Worm (Caenorhabditis elegans): ENCODE data around the gene sru-27.

DNA sequence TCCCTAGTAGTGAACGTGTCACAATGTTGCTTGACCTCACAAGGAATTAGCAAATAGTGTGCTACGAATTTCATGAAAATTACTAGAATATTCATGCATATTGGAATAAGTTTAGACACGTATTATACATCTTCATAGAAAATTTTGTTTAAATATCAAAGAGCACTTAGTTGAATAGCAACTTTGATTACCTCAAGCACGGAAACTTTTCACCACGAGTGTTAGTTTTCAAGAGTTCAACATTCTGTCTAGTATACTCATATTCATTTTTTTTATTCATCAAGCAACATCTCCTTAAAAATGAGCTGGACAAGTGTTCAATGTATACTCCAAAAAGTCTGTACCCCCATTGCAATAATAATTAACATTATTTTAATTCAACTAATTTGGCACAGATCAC is 23.2 kb downstream of the sru-27 start, which contains the start of gene str-243:
- TF ChIP-seq sox-2 (GFP tag; IDR thresholded peaks at IDR 0.05) (no peak), unc-42 (tag; optimal IDR thresholded peaks at IDR 0.05) (no peak), ceh-30 (tag; optimal IDR thresholded peaks at IDR 0.05) (no peak), hlh-30 (tag; optimal IDR thresholded peaks at IDR 0.05; ENCODE audit: insufficient read depth) (no peak), npax-4 (tag; optimal IDR thresholded peaks at IDR 0.05) (no peak)
